Worm (Caenorhabditis elegans): Measurements from ENCODE around the gene acr-3.

Gene acr-3

DNA sequence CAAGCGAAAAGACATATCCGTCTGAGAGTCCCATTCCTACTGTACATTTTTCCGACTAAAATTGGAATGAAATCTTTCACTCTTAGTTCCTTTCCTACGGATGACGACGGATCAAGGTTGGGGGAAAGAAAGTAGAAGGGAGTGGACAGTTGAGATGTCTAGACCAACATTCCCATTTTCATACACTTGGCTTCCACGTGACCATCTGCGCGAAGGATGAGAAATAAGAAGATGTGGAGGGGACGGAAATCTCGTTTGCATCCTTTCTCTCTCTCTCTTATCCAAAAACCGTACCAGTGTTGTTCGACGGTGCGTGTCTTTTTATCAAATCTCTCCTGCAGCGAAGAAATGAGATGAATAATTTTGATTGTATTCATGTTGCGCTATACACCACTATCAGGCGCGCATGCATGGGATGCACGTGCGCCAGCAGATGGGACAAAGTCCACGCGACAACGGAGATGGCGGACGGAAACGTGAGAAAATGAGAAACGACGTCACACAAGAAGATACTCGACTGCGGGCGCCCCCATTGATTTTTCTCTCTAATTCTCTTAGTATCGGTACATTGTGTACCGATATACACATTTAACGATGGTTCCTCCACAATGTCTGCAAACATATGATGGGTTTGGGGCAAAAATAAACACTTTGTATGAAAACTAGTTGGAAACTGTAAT lies 28.1 kb downstream of the acr-3 start:
- peak; percentile 55 for TF ChIP-seq ces-1 (GFP tag; optimal IDR thresholded peaks at IDR 0.05)
- TF ChIP-seq nhr-76 (tag; optimal IDR thresholded peaks at IDR 0.05): no peak
- TF ChIP-seq pha-4 (tag; optimal IDR thresholded peaks at IDR 0.05): peak; percentile 60
- TF ChIP-seq ztf-11 (tag; optimal IDR thresholded peaks at IDR 0.05): no peak
- peak; percentile 43 for TF ChIP-seq hlh-1 (tag; optimal IDR thresholded peaks at IDR 0.05)
- TF ChIP-seq lsy-2 (tag; optimal IDR thresholded peaks at IDR 0.05): no peak
- TF ChIP-seq unc-39 (tag; optimal IDR thresholded peaks at IDR 0.05): no peak
- no peak for TF ChIP-seq sptf-1 (tag; optimal IDR thresholded peaks at IDR 0.05)
- TF ChIP-seq snpc-4 (tag; optimal IDR thresholded peaks at IDR 0.05): no peak
- TF ChIP-seq sem-2 (GFP tag; optimal IDR thresholded peaks at IDR 0.05): peak; percentile 22
- no peak for TF ChIP-seq zip-8 (tag; optimal IDR thresholded peaks at IDR 0.05)
- TF ChIP-seq lin-32 (GFP tag; optimal IDR thresholded peaks at IDR 0.05): no peak
- no peak for TF ChIP-seq flh-1 (GFP tag; optimal IDR thresholded peaks at IDR 0.05)
- TF ChIP-seq mep-1 (tag; optimal IDR thresholded peaks at IDR 0.05): peak; percentile 35
- TF ChIP-seq nhr-28 (tag; optimal IDR thresholded peaks at IDR 0.05): no peak
- no peak for TF ChIP-seq nhr-12 (tag; optimal IDR thresholded peaks at IDR 0.05)
- no peak for TF ChIP-seq mab-5 (tag; optimal IDR thresholded peaks at IDR 0.05)
- TF ChIP-seq ceh-83 (GFP tag; optimal IDR thresholded peaks at IDR 0.05): no peak
- TF ChIP-seq elt-1 (tag; optimal IDR thresholded peaks at IDR 0.05; ENCODE audit: borderline replicate concordance, insufficient read depth): peak; percentile 88
- TF ChIP-seq ham-2 (GFP tag; optimal IDR thresholded peaks at IDR 0.05): peak; percentile 62
- TF ChIP-seq nhr-2 (tag; optimal IDR thresholded peaks at IDR 0.05): no peak
- peak; percentile 18 for TF ChIP-seq mls-2 (tag; optimal IDR thresholded peaks at IDR 0.05)
- no peak for TF ChIP-seq ceh-39 (tag; optimal IDR thresholded peaks at IDR 0.05)
- TF ChIP-seq drap-1 (GFP tag; optimal IDR thresholded peaks at IDR 0.05): no peak
- TF ChIP-seq blmp-1 (tag; optimal IDR thresholded peaks at IDR 0.05): peak; percentile 37
- peak; percentile 14 for TF ChIP-seq lin-13 (tag; optimal IDR thresholded peaks at IDR 0.05)
- TF ChIP-seq unc-62 (GFP tag; optimal IDR thresholded peaks at IDR 0.05): peak; percentile 69
- TF ChIP-seq unc-120 (tag; optimal IDR thresholded peaks at IDR 0.05; ENCODE audit: poor library complexity, severe bottlenecking): peak; percentile 58
- TF ChIP-seq cnd-1 (tag; optimal IDR thresholded peaks at IDR 0.05): no peak
- TF ChIP-seq bed-3 (GFP tag; optimal IDR thresholded peaks at IDR 0.05): no peak
- TF ChIP-seq M03D4.4 (tag; optimal IDR thresholded peaks at IDR 0.05): no peak
- no peak for TF ChIP-seq ceh-43 (GFP tag; optimal IDR thresholded peaks at IDR 0.05)
- TF ChIP-seq tbx-8 (GFP tag; optimal IDR thresholded peaks at IDR 0.05): no peak
- TF ChIP-seq nhr-237 (tag; optimal IDR thresholded peaks at IDR 0.05): peak; percentile 38
- peak; percentile 92 for TF ChIP-seq elt-3 (tag; optimal IDR thresholded peaks at IDR 0.05)

DNA sequence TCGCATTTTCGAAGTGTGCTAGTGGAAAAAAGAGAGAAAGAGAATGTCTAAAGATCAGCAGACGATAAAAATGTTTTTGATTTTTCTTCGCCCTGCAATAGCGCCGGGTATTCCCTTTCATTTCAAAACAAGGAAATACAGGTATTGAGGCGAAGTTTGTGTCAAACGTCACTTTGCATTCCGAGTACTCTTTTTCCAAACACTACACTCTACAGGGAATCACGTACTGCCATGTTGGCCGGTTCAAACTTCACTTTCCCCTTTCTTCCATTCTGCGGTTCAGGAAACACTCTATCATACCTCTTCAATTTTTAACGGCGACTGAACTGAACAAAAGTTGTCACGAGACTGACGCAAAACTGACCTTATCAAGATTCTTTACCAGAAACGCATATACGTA lies 29.2 kb downstream of the acr-3 start:
- TF ChIP-seq ceh-43 (GFP tag; optimal IDR thresholded peaks at IDR 0.05) (no peak), nhr-12 (tag; optimal IDR thresholded peaks at IDR 0.05) (no peak), flh-1 (GFP tag; optimal IDR thresholded peaks at IDR 0.05) (no peak), blmp-1 (tag; optimal IDR thresholded peaks at IDR 0.05) (no peak), ceh-83 (GFP tag; optimal IDR thresholded peaks at IDR 0.05) (no peak), nhr-76 (tag; optimal IDR thresholded peaks at IDR 0.05) (no peak), elt-3 (tag; optimal IDR thresholded peaks at IDR 0.05) (no peak), lin-32 (GFP tag; optimal IDR thresholded peaks at IDR 0.05) (no peak), lsy-2 (tag; optimal IDR thresholded peaks at IDR 0.05) (no peak), M03D4.4 (tag; optimal IDR thresholded peaks at IDR 0.05) (no peak), cnd-1 (tag; optimal IDR thresholded peaks at IDR 0.05) (no peak)

DNA sequence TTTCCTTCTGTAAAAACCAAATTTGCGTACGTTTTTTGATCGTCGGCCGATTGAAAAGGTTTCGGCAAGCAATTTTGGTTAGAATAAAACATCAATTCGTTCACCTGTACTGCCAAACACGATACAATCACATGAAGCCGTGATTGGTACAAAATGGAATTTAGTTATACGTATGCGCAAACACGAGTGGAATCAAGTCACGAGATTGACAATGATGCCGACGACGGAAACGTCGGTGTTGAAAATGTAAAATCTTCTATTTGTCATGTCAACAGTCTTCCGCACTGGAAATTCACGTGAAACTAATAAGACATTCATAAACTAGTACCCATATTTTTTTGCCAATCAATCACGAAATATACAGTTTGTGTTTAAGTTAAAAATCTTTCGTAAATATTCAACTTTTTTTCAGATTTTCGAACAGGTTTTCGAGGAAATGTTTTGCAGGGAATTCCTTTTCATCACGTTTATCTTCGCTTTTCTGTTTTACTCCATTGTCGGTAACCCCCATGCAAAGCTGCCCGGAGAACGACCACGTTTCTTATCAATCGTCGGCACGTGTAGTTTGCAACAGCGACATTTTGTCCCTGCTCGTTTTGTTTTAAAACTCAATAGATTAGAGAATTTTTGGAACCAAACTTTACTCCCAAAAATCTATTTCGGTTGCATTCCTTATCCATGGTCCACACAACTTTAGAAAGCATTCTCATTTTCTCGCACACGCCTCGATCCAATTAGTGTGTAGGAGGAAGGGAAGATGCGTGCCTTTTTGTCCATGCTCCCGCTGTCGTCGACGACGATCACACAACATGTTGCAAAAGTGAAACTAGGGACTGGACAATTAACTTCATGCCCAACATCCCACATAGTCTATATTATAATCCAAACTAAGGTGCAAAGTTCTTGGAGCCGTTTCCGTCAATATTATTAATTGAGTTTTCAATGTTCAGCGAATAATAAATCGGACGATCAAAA lies 30.0 kb downstream of the acr-3 start:
- TF ChIP-seq M03D4.4 (tag; optimal IDR thresholded peaks at IDR 0.05): no peak
- TF ChIP-seq ces-1 (GFP tag; optimal IDR thresholded peaks at IDR 0.05): peak; percentile 70
